Worm (Caenorhabditis elegans) whole organism, L1 larva: ENCODE data around the gene ppm-1.A.

Source experiments
- C16A3.4 ChIP-seq: fragments of 150-350 bp; optimal IDR thresholded peaks from 2 replicates; lab custom pipeline; 2014; ENCODE audit warnings: missing biosample characterization, missing genetic modification characterization
- lin-39 ChIP-seq: fragments of 150-350 bp; optimal IDR thresholded peaks from 2 replicates; lab custom pipeline; 2014; ENCODE audit warnings: missing biosample characterization, missing genetic modification reagents, missing genetic modification characterization
- mdl-1 ChIP-seq, 2 experiments: fragments of 150-350 bp; optimal IDR thresholded peaks; 2 replicates each; lab custom pipeline; 2014 to 2017; ENCODE audit warnings: missing biosample characterization in 2 of 2, missing genetic modification characterization in 2 of 2, inconsistent platforms in 1 of 2

DNA sequence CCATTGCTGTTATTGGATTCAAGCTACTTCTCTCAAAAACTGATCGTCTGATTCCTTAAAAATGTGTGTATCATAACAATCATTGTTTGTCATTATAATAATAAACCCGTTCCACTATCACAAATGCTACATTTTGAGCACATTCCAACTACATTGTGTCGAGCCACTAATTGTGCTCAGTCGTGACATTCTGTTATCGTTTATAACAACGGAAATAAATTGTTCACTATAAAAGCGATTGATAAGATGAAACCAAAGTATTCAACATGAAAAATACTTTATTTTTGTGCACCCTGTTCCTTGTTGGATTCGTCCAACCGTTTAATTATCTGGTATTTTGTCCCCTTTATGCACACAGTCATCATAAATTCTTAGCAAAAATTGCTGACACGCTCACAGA is 43.0 kb downstream of the ppm-1.A start, which contains the start of gene ugt-33:
- TF ChIP-seq lin-39 (no peak), C16A3.4 (tag; lab: Kevin White, UChicago) (no peak), mdl-1 (tag; optimal IDR thresholded peaks at IDR 0.05; lab: Kevin White, UChicago) (no peak)
